Fruit fly (Drosophila melanogaster): ENCODE measurements around the gene rod.
A peak's percentile ranks its signal among the peaks of the same experiment; 100 is the strongest.

Gene rod

DNA sequence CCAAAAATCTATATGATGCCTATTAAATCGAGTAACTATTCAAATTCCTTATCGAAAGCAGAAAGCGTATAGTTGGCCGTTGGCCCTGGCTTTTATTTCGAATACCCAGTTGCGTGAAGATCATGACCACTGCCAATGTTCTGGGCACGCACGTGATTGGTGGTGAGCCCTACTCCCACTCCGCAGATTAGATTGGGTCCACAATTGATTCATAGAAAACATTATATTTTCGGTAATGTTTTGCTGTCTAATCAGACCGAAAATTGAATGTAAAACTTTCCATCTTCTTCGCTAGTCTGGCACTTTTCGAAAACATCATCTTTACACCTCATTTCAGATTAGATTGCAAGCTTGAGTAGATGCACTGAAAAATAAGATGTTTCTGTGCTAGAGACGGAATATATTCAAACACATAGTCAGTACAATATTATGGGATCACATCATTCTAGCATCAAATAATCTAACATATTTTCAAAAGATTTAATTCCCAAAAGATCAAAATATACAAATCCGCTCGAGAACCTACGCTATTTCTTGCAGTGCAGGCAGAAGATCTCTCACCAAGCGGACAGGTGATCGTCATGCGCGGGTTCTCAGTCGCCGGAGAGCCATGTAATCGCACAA, 11.6 kb downstream of the rod start, which contains the start of gene CG1774 (continued):
- no peak for TF ChIP-seq inv (GFP tag; IDR thresholded peaks at IDR 0.05; ENCODE audit: partially characterized antibody)
- TF ChIP-seq pho (GFP tag; optimal IDR thresholded peaks at IDR 0.05), result peak; percentile 76
- peak; percentile 16 for TF ChIP-seq pzg (GFP tag; optimal IDR thresholded peaks at IDR 0.05)
- peak; percentile 54 for TF ChIP-seq CG4404 (GFP tag; IDR thresholded peaks at IDR 0.05)
- TF ChIP-seq ATbp (GFP tag; optimal IDR thresholded peaks at IDR 0.05), result peak; percentile 58
- no peak for TF ChIP-seq trh (GFP tag; optimal IDR thresholded peaks at IDR 0.05)
- no peak for TF ChIP-seq CG31365 (tag; optimal IDR thresholded peaks at IDR 0.05)
- peak; percentile 82 for TF ChIP-seq bcd (GFP tag; optimal IDR thresholded peaks at IDR 0.05)
- TF ChIP-seq gcm2 (GFP tag; optimal IDR thresholded peaks at IDR 0.05), result peak; percentile 1
- peak; percentile 84 for TF ChIP-seq corto (GFP tag; optimal IDR thresholded peaks at IDR 0.05)
- peak; percentile 68 for TF ChIP-seq Oli (tag; optimal IDR thresholded peaks at IDR 0.05)
- TF ChIP-seq CG7786 (GFP tag; optimal IDR thresholded peaks at IDR 0.05), result peak; percentile 87
- no peak for TF ChIP-seq da (GFP tag; optimal IDR thresholded peaks at IDR 0.05)
- peak; percentile 79 for TF ChIP-seq CG7556 (GFP tag; optimal IDR thresholded peaks at IDR 0.05)
- peak; percentile 79 for TF ChIP-seq CG34376 (GFP tag; optimal IDR thresholded peaks at IDR 0.05)
- no peak for TF ChIP-seq Opbp (GFP tag; IDR thresholded peaks at IDR 0.05; ENCODE audit: partially characterized antibody)
- no peak for TF ChIP-seq hth (optimal IDR thresholded peaks at IDR 0.05)
- no peak for TF ChIP-seq gsb-n (tag; optimal IDR thresholded peaks at IDR 0.05)
- TF ChIP-seq Bgb (GFP tag; IDR thresholded peaks at IDR 0.05; ENCODE audit: partially characterized antibody), result no peak
- TF ChIP-seq CG1233 (GFP tag; optimal IDR thresholded peaks at IDR 0.05), result peak; percentile 72
- peak; percentile 37 for TF ChIP-seq Six4 (GFP tag; optimal IDR thresholded peaks at IDR 0.05)
- peak; percentile 34 for TF ChIP-seq CG11398 (GFP tag; optimal IDR thresholded peaks at IDR 0.05)
- TF ChIP-seq vnd (GFP tag; IDR thresholded peaks at IDR 0.05; ENCODE audit: partially characterized antibody), result no peak
- TF ChIP-seq CG18011 (GFP tag; optimal IDR thresholded peaks at IDR 0.05), result peak; percentile 12
- no peak for TF ChIP-seq twi (tag; optimal IDR thresholded peaks at IDR 0.05)
- TF ChIP-seq BtbVII (GFP tag; optimal IDR thresholded peaks at IDR 0.05), result peak; percentile 80
- peak; percentile 20 for TF ChIP-seq Spps (tag; optimal IDR thresholded peaks at IDR 0.05)
- peak; percentile 66 for TF ChIP-seq CG10366 (GFP tag; IDR thresholded peaks at IDR 0.05)
- peak; percentile 38; the same call in 1 of the 2 replicates for TF ChIP-seq ssp (GFP tag; IDR thresholded peaks at IDR 0.05)
- TF ChIP-seq CG10565 (GFP tag; optimal IDR thresholded peaks at IDR 0.05), result no peak
- peak; percentile 17 for TF ChIP-seq cato (GFP tag; optimal IDR thresholded peaks at IDR 0.05; ENCODE audit: borderline replicate concordance)
- peak; percentile 41; the same call in 1 of the 3 replicates for TF ChIP-seq Mrtf (GFP tag; IDR thresholded peaks at IDR 0.05)
- peak; percentile 45; the same call in 2 of the 3 replicates for TF ChIP-seq CG14050 (GFP tag; IDR thresholded peaks at IDR 0.05)
- peak; percentile 27 for TF ChIP-seq CG8359 (GFP tag; optimal IDR thresholded peaks at IDR 0.05; ENCODE audit: borderline replicate concordance)
- peak in 1 of 2 experiments; percentile 23 for TF ChIP-seq crp (GFP tag; optimal IDR thresholded peaks at IDR 0.05)
- peak; percentile 93 for TF ChIP-seq CG12769 (tag; optimal IDR thresholded peaks at IDR 0.05)
- TF ChIP-seq hbn (GFP tag; IDR thresholded peaks at IDR 0.05; ENCODE audit: partially characterized antibody), result no peak
- peak; percentile 78 for TF ChIP-seq unpg (GFP tag; optimal IDR thresholded peaks at IDR 0.05)
- peak; percentile 78 to 81 for TF ChIP-seq Pdp1 (GFP tag; optimal IDR thresholded peaks at IDR 0.05)
- peak; percentile 72 for TF ChIP-seq CG11247 (GFP tag; IDR thresholded peaks at IDR 0.05)
- TF ChIP-seq mirr (GFP tag; optimal IDR thresholded peaks at IDR 0.05), result peak; percentile 39
- peak; percentile 78 for TF ChIP-seq CG17361 (GFP tag; IDR thresholded peaks at IDR 0.05)
- TF ChIP-seq CG4854 (GFP tag; optimal IDR thresholded peaks at IDR 0.05), result peak; percentile 66
- TF ChIP-seq ems (GFP tag; optimal IDR thresholded peaks at IDR 0.05), result peak; percentile 65
- TF ChIP-seq CG4820 (GFP tag; optimal IDR thresholded peaks at IDR 0.05), result peak; percentile 58
- TF ChIP-seq disco-r (GFP tag; optimal IDR thresholded peaks at IDR 0.05), result peak; percentile 32
- no peak for TF ChIP-seq CG17912 (GFP tag; optimal IDR thresholded peaks at IDR 0.05)
- TF ChIP-seq Lhr (GFP tag; optimal IDR thresholded peaks at IDR 0.05), result no peak
- peak; percentile 84 to 89 for TF ChIP-seq dpn (GFP tag; optimal IDR thresholded peaks at IDR 0.05)

All from whole organism, embryonic.